Worm (Caenorhabditis elegans) whole organism, L4/young adult: ENCODE measurements around the gene rsp-2.

Experiments used
- W03F9.2 ChIP-seq: fragments of 150-350 bp; optimal IDR thresholded peaks from 2 replicates; lab custom pipeline; 2014; ENCODE audit warnings: missing biosample characterization, missing genetic modification characterization
- dao-5 ChIP-seq: sonication (generic microtip); optimal IDR thresholded peaks from 2 replicates; lab custom pipeline; 2016; ENCODE audit warnings: missing genotype, missing genetic modification characterization, moderate library complexity, missing compliant biosample characterization
- him-1 ChIP-seq: sonication (generic microtip); optimal IDR thresholded peaks from 2 replicates; lab custom pipeline; 2016; ENCODE audit warnings: missing genotype, missing genetic modification reagents, missing genetic modification characterization, missing compliant biosample characterization

DNA sequence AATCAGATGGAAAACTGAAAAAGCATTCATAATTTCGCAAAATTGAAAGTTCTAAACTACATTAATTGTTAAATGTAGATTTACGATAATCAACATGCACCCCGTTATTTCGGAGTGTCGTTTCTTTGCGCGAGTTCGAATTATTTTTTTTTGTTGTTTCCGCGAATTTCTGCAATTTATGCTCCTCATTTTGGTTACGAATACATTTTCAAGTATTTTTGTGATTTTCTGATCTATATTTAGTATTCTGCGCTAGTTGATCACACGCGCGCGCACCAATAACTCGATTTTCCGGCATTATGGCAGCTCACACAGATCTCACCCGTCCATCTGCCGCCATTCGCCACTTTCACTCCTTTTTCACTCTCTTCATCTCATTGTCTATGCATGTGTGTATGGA, 12.5 kb downstream of the rsp-2 start, which contains the start of gene VW02B12L.2:
- TF ChIP-seq W03F9.2 (tag; lab: Kevin White, UChicago) (no peak), him-1 (tag; lab: Kevin White, UChicago) (no peak), dao-5 (tag; lab: Kevin White, UChicago) (no peak)
